Worm (Caenorhabditis elegans): ENCODE measurements around the gene unc-7.

- TF ChIP-seq pqm-1 (tag; optimal IDR thresholded peaks at IDR 0.05) (no peak), fos-1 (tag; optimal IDR thresholded peaks at IDR 0.05) (no peak), elt-3 (tag; optimal IDR thresholded peaks at IDR 0.05) (no peak), lsy-12 (tag; optimal IDR thresholded peaks at IDR 0.05) (no peak), nhr-12 (tag; optimal IDR thresholded peaks at IDR 0.05) (no peak), nhr-11 (tag; optimal IDR thresholded peaks at IDR 0.05) (no peak), R02D3.7 (tag; optimal IDR thresholded peaks at IDR 0.05) (no peak), fkh-10 (GFP tag; optimal IDR thresholded peaks at IDR 0.05) (no peak), nhr-28 (tag; optimal IDR thresholded peaks at IDR 0.05) (no peak), pha-4 (tag; optimal IDR thresholded peaks at IDR 0.05) (no peak), egl-5 (tag; optimal IDR thresholded peaks at IDR 0.05) (no peak), mdl-1 (tag; optimal IDR thresholded peaks at IDR 0.05) (no peak)
Observed at ce11 chrX:15115748-15116147, 31.8 kb downstream of the unc-7 start.

Measured in whole organism, L3 larva.